Fruit fly (Drosophila melanogaster) whole organism, embryonic: ENCODE results near the gene CG9008.

Source experiments
- CG11085 ChIP-seq: fragments of 200-800 bp; sonication (Bioruptor generic); IDR thresholded peaks from 2 replicates; pipeline ENCODE4 v1.3.6; 2022; ENCODE audit warnings: missing biosample characterization, missing genetic modification characterization
- CG12155 ChIP-seq: fragments of 200-800 bp; sonication (Bioruptor generic); optimal IDR thresholded peaks from 3 replicates; lab custom pipeline; 2016; ENCODE audit warnings: missing biosample characterization, missing genetic modification characterization
- CG12219 ChIP-seq: fragments of 200-800 bp; sonication (Bioruptor generic); optimal IDR thresholded peaks from 3 replicates; lab custom pipeline; 2018; ENCODE audit warnings: missing biosample characterization, mild to moderate bottlenecking, missing genetic modification characterization
- CG14710 ChIP-seq: fragments of 200-800 bp; sonication (Bioruptor generic); optimal IDR thresholded peaks from 3 replicates; lab custom pipeline; 2019; ENCODE audit warnings: missing biosample characterization, mild to moderate bottlenecking, missing genetic modification characterization, moderate library complexity
- CG15696 ChIP-seq: fragments of 200-800 bp; sonication (Bioruptor generic); optimal IDR thresholded peaks from 2 replicates; lab custom pipeline; 2019; ENCODE audit warnings: missing biosample characterization, mild to moderate bottlenecking, missing genetic modification characterization, moderate library complexity
- CG16813 ChIP-seq: fragments of 200-800 bp; sonication (Bioruptor generic); IDR thresholded peaks from 3 replicates; pipeline ENCODE4 v1.3.6; 2022; ENCODE audit warnings: missing biosample characterization, missing genetic modification characterization; ENCODE audit not compliant: partially characterized antibody
- CG17186 ChIP-seq: fragments of 200-800 bp; sonication (Bioruptor generic); optimal IDR thresholded peaks from 3 replicates; lab custom pipeline; 2017; ENCODE audit warnings: missing biosample characterization, missing genetic modification reagents, missing genetic modification characterization
- CG17612 ChIP-seq: fragments of 200-800 bp; sonication (Bioruptor generic); IDR thresholded peaks from 2 replicates; pipeline ENCODE4 v1.3.6; 2022; ENCODE audit warnings: missing biosample characterization, missing genetic modification characterization
- CG31224 ChIP-seq: fragments of 200-800 bp; sonication (Bioruptor generic); IDR thresholded peaks from 2 replicates; pipeline ENCODE4 v1.3.6; 2022; ENCODE audit warnings: missing biosample characterization, missing genetic modification characterization
- CG3281 ChIP-seq: fragments of 200-800 bp; sonication (Bioruptor generic); optimal IDR thresholded peaks from 3 replicates; lab custom pipeline; 2017; ENCODE audit warnings: missing biosample characterization, mild to moderate bottlenecking, missing genetic modification characterization
- CG34422 ChIP-seq: fragments of 200-800 bp; sonication (Bioruptor generic); IDR thresholded peaks from 3 replicates; pipeline ENCODE4 v1.3.6; 2022; ENCODE audit warnings: missing biosample characterization, missing genetic modification characterization
- CG4424 ChIP-seq: fragments of 200-800 bp; sonication (Bioruptor generic); optimal IDR thresholded peaks from 3 replicates; lab custom pipeline; 2016; ENCODE audit warnings: missing biosample characterization, missing genetic modification characterization
- CG4854 ChIP-seq: fragments of 200-800 bp; sonication (Bioruptor generic); optimal IDR thresholded peaks from 2 replicates; lab custom pipeline; 2016; ENCODE audit warnings: missing biosample characterization, missing genetic modification characterization, inconsistent platforms
- CG5953 ChIP-seq: fragments of 200-800 bp; sonication (Bioruptor generic); IDR thresholded peaks from 2 replicates; pipeline ENCODE4 v1.3.6; 2022; ENCODE audit warnings: missing biosample characterization, missing genetic modification characterization
- CG6272 ChIP-seq: fragments of 200-800 bp; sonication (Bioruptor generic); IDR thresholded peaks from 2 replicates; pipeline ENCODE4 v1.3.6; 2022; ENCODE audit warnings: missing biosample characterization, missing genetic modification characterization
- CG6854 ChIP-seq: fragments of 200-800 bp; sonication (Bioruptor generic); optimal IDR thresholded peaks from 3 replicates; lab custom pipeline; 2017; ENCODE audit warnings: missing biosample characterization, mild to moderate bottlenecking, missing genetic modification characterization
- CG7271 ChIP-seq: fragments of 200-800 bp; sonication (Bioruptor generic); optimal IDR thresholded peaks from 2 replicates; lab custom pipeline; 2018; ENCODE audit warnings: missing biosample characterization, mild to moderate bottlenecking, missing genetic modification characterization, moderate library complexity
- CG7556 ChIP-seq: fragments of 200-800 bp; sonication (Bioruptor generic); optimal IDR thresholded peaks from 2 replicates; lab custom pipeline; 2017; ENCODE audit warnings: missing biosample characterization, mild to moderate bottlenecking, missing genetic modification characterization
- CG7786 ChIP-seq: fragments of 200-800 bp; sonication (Bioruptor generic); optimal IDR thresholded peaks from 2 replicates; lab custom pipeline; 2016; ENCODE audit warnings: missing biosample characterization, missing genetic modification characterization
- CG9727 ChIP-seq: fragments of 200-800 bp; sonication (Bioruptor generic); optimal IDR thresholded peaks from 3 replicates; lab custom pipeline; 2017; ENCODE audit warnings: missing biosample characterization, mild to moderate bottlenecking, missing genetic modification characterization
- CG9932 ChIP-seq: fragments of 200-800 bp; sonication (Bioruptor generic); IDR thresholded peaks from 2 replicates; pipeline ENCODE4 v1.3.6; 2022; ENCODE audit warnings: missing biosample characterization, missing genetic modification characterization
- Drgx ChIP-seq: fragments of 200-800 bp; sonication (Bioruptor generic); IDR thresholded peaks from 2 replicates; pipeline ENCODE4 v1.3.6; 2022; ENCODE audit warnings: missing biosample characterization, missing genetic modification characterization
- E2f2 ChIP-seq: fragments of 200-800 bp; sonication (Bioruptor generic); IDR thresholded peaks from 2 replicates; pipeline ENCODE4 v1.3.6; 2022; ENCODE audit warnings: missing biosample characterization, missing genetic modification characterization
- ERR ChIP-seq: fragments of 200-800 bp; sonication (Bioruptor generic); optimal IDR thresholded peaks from 2 replicates; lab custom pipeline; 2016; ENCODE audit warnings: missing biosample characterization, missing genetic modification characterization
- Fer3 ChIP-seq: fragments of 200-800 bp; sonication (Bioruptor generic); optimal IDR thresholded peaks from 2 replicates; lab custom pipeline; 2018; ENCODE audit warnings: missing biosample characterization, mild to moderate bottlenecking, missing genetic modification characterization, moderate library complexity
- Gug ChIP-seq: fragments of 200-800 bp; sonication (Bioruptor generic); IDR thresholded peaks from 4 replicates; pipeline ENCODE4 v1.3.6; 2022; ENCODE audit warnings: missing biosample characterization, missing genetic modification characterization
- HLH3B ChIP-seq: fragments of 200-800 bp; sonication (Bioruptor generic); IDR thresholded peaks from 2 replicates; pipeline ENCODE4 v1.3.6; 2022; ENCODE audit warnings: missing biosample characterization, missing genetic modification characterization
- HmgZ ChIP-seq: fragments of 200-800 bp; sonication (Bioruptor generic); optimal IDR thresholded peaks from 2 replicates; lab custom pipeline; 2018; ENCODE audit warnings: missing biosample characterization, mild to moderate bottlenecking, missing genetic modification characterization
- Hsf ChIP-seq: fragments of 200-800 bp; sonication (Bioruptor generic); optimal IDR thresholded peaks from 3 replicates; lab custom pipeline; 2016; ENCODE audit warnings: missing biosample characterization, missing genetic modification characterization
- Jarid2 ChIP-seq: fragments of 200-800 bp; sonication (Bioruptor generic); optimal IDR thresholded peaks from 3 replicates; lab custom pipeline; 2017; ENCODE audit warnings: mild to moderate bottlenecking, missing biosample characterization, missing genetic modification reagents, missing genetic modification characterization
- Optix ChIP-seq: fragments of 200-800 bp; sonication (Bioruptor generic); IDR thresholded peaks from 3 replicates; pipeline ENCODE4 v1.3.6; 2022; ENCODE audit warnings: missing biosample characterization, missing genetic modification characterization
- Ptx1 ChIP-seq: fragments of 200-800 bp; sonication (Bioruptor generic); IDR thresholded peaks from 2 replicates; pipeline ENCODE4 v1.3.6; 2022; ENCODE audit warnings: missing biosample characterization, missing genetic modification characterization
- Sox102F ChIP-seq: fragments of 200-800 bp; sonication (Bioruptor generic); optimal IDR thresholded peaks from 2 replicates; lab custom pipeline; 2018; ENCODE audit warnings: missing biosample characterization, mild to moderate bottlenecking, missing genetic modification characterization, moderate library complexity
- btn ChIP-seq: fragments of 200-800 bp; sonication (Bioruptor generic); optimal IDR thresholded peaks from 2 replicates; lab custom pipeline; 2016; ENCODE audit warnings: missing biosample characterization, missing genetic modification characterization
- croc ChIP-seq: fragments of 200-800 bp; sonication (Bioruptor generic); conservative IDR thresholded peaks from 3 replicates; pipeline ENCODE4 v1.3.6; 2022; ENCODE audit warnings: missing biosample characterization, missing genetic modification characterization
- crol ChIP-seq: fragments of 200-800 bp; sonication (Bioruptor generic); IDR thresholded peaks from 2 replicates; pipeline ENCODE4 v1.3.6; 2022; ENCODE audit warnings: missing biosample characterization, missing genetic modification characterization
- dan ChIP-seq: fragments of 200-800 bp; sonication (Bioruptor generic); IDR thresholded peaks from 2 replicates; pipeline ENCODE4 v1.3.6; 2022; ENCODE audit warnings: missing biosample characterization, missing genetic modification characterization
- disco-r ChIP-seq: fragments of 200-800 bp; sonication (Bioruptor generic); optimal IDR thresholded peaks from 2 replicates; lab custom pipeline; 2016; ENCODE audit warnings: missing biosample characterization, missing genetic modification characterization
- ems ChIP-seq: fragments of 200-800 bp; sonication (Bioruptor generic); optimal IDR thresholded peaks from 3 replicates; lab custom pipeline; 2016; ENCODE audit warnings: missing biosample characterization, missing genetic modification characterization
- en ChIP-seq: fragments of 200-800 bp; sonication (Bioruptor generic); optimal IDR thresholded peaks from 2 replicates; lab custom pipeline; 2016; ENCODE audit warnings: missing biosample characterization, missing genetic modification characterization
- her ChIP-seq: fragments of 200-800 bp; sonication (Bioruptor generic); optimal IDR thresholded peaks from 2 replicates; lab custom pipeline; 2016; ENCODE audit warnings: missing biosample characterization, missing genetic modification characterization
- klu ChIP-seq: fragments of 200-800 bp; sonication (Bioruptor generic); IDR thresholded peaks from 2 replicates; pipeline ENCODE4 v1.3.6; 2022; ENCODE audit warnings: missing biosample characterization, missing genetic modification characterization
- luna ChIP-seq: fragments of 200-800 bp; sonication (Bioruptor generic); optimal IDR thresholded peaks from 2 replicates; lab custom pipeline; 2016; ENCODE audit warnings: missing biosample characterization, missing genetic modification characterization
- mld ChIP-seq: fragments of 200-800 bp; sonication (Bioruptor generic); IDR thresholded peaks from 3 replicates; pipeline ENCODE4 v1.3.6; 2022; ENCODE audit warnings: missing biosample characterization, missing genetic modification characterization; ENCODE audit not compliant: partially characterized antibody
- nerfin-1 ChIP-seq: fragments of 200-800 bp; sonication (Bioruptor generic); optimal IDR thresholded peaks from 3 replicates; lab custom pipeline; 2019; ENCODE audit warnings: missing biosample characterization, mild to moderate bottlenecking, missing genetic modification characterization, moderate library complexity
- pzg ChIP-seq: fragments of 200-800 bp; sonication (Bioruptor generic); optimal IDR thresholded peaks from 3 replicates; lab custom pipeline; 2018; ENCODE audit warnings: missing biosample characterization, mild to moderate bottlenecking, missing genetic modification characterization, moderate library complexity
- salm ChIP-seq: fragments of 200-800 bp; sonication (Bioruptor generic); optimal IDR thresholded peaks from 2 replicates; lab custom pipeline; 2018; ENCODE audit warnings: missing biosample characterization, mild to moderate bottlenecking, missing genetic modification characterization
- trem ChIP-seq: fragments of 200-800 bp; optimal IDR thresholded peaks from 3 replicates; lab custom pipeline; 2019; ENCODE audit warnings: missing biosample characterization, mild to moderate bottlenecking, missing genetic modification characterization, moderate library complexity
- ttk ChIP-seq: fragments of 200-800 bp; sonication (Bioruptor generic); IDR thresholded peaks from 2 replicates; pipeline ENCODE4 v2.1.2; 2022; ENCODE audit warnings: missing biosample characterization, missing genetic modification characterization
- unpg ChIP-seq: fragments of 200-800 bp; sonication (Bioruptor generic); optimal IDR thresholded peaks from 3 replicates; lab custom pipeline; 2018; ENCODE audit warnings: missing biosample characterization, mild to moderate bottlenecking, missing genetic modification characterization, moderate library complexity
- wdn ChIP-seq: fragments of 200-800 bp; sonication (Bioruptor generic); IDR thresholded peaks from 2 replicates; pipeline ENCODE4 v1.3.6; 2022; ENCODE audit warnings: missing biosample characterization, missing genetic modification characterization
- zen ChIP-seq: fragments of 200-800 bp; sonication (Bioruptor generic); optimal IDR thresholded peaks from 3 replicates; lab custom pipeline; 2018; ENCODE audit warnings: missing biosample characterization, mild to moderate bottlenecking, missing genetic modification characterization, moderate library complexity
- zfh2 ChIP-seq: fragments of 200-800 bp; sonication (Bioruptor generic); optimal IDR thresholded peaks from 2 replicates; lab custom pipeline; 2016; ENCODE audit warnings: missing biosample characterization, missing genetic modification characterization

The CG9008 gene

DNA sequence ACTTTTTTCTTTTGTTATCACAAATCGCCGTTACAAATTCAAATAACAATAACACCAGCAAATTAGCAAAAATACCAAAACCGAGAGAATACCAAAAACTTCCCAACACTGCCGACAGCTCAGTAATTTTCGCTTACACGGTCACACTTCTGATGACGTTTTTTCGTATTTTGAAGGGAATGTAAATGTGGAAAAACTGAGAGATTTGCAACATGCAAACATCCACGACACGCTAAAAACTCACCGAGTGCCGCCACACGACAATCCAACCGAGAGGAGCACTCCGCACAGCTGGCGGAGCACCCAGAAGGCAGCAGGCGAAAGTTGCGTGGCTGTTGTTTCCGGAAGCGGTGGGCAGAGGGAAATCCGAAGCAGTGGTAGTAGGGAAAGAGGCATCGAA lies 13.4 kb upstream of the CG9008 start, which contains the start of gene Sec71 (continued):
- TF ChIP-seq luna (GFP tag; lab: Kevin White, UChicago) (no peak), dan (GFP tag; lab: Robert Waterston, UW) (no peak), trem (tag; lab: Kevin White, UChicago) (peak; percentile 68), Hsf (GFP tag; lab: Kevin White, UChicago) (no peak), CG12155 (GFP tag; lab: Kevin White, UChicago) (no peak), CG34422 (GFP tag; lab: Robert Waterston, UW) (peak; percentile 45; the same call in 1 of the 3 replicates), CG31224 (GFP tag; lab: Robert Waterston, UW) (no peak), HLH3B (GFP tag; lab: Robert Waterston, UW) (no peak), CG17186 (GFP tag; lab: Kevin White, UChicago) (no peak), salm (tag; lab: Kevin White, UChicago) (no peak), ems (no peak), CG9727 (GFP tag; lab: Kevin White, UChicago) (no peak), CG6272 (GFP tag; lab: Robert Waterston, UW) (no peak), CG11085 (GFP tag; lab: Robert Waterston, UW) (no peak), HmgZ (tag; lab: Kevin White, UChicago) (peak; percentile 48), Drgx (GFP tag; lab: Robert Waterston, UW) (0 out of 2 replicates have a peak, but pooled peaks have one; percentile 12), Sox102F (GFP tag; lab: Kevin White, UChicago) (no peak), klu (GFP tag; lab: Robert Waterston, UW) (no peak), CG5953 (GFP tag; lab: Robert Waterston, UW) (no peak), Optix (GFP tag; lab: Robert Waterston, UW) (no peak), CG7786 (no peak), Fer3 (tag; lab: Kevin White, UChicago) (no peak), CG7556 (GFP tag; lab: Kevin White, UChicago) (no peak), pzg (GFP tag; lab: Kevin White, UChicago) (peak; percentile 78), croc (GFP tag; lab: Robert Waterston, UW) (no peak), CG16813 (GFP tag; lab: Robert Waterston, UW) (no peak), zen (peak; percentile 4), Ptx1 (GFP tag; lab: Robert Waterston, UW) (no peak), CG7271 (tag; lab: Kevin White, UChicago) (no peak), E2f2 (GFP tag; lab: Robert Waterston, UW) (peak; percentile 70), disco-r (GFP tag; lab: Kevin White, UChicago) (no peak), CG15696 (no peak), en (no peak), CG12219 (GFP tag; lab: Kevin White, UChicago) (no peak), Gug (GFP tag; lab: Robert Waterston, UW) (no peak), btn (no peak), CG9932 (GFP tag; lab: Robert Waterston, UW) (no peak), CG17612 (GFP tag; lab: Robert Waterston, UW) (no peak), CG4424 (GFP tag; lab: Kevin White, UChicago) (no peak), CG3281 (no peak), wdn (GFP tag; lab: Robert Waterston, UW) (no peak), nerfin-1 (tag; lab: Kevin White, UChicago) (no peak), Jarid2 (GFP tag; lab: Kevin White, UChicago) (no peak), CG4854 (no peak), her (GFP tag; lab: Kevin White, UChicago) (no peak), ERR (no peak), CG14710 (peak; percentile 45), mld (GFP tag; lab: Robert Waterston, UW) (no peak), zfh2 (GFP tag; lab: Kevin White, UChicago) (no peak), CG6854 (GFP tag; lab: Kevin White, UChicago) (no peak), ttk (GFP tag; lab: Robert Waterston, UW) (no peak), unpg (GFP tag; lab: Kevin White, UChicago) (no peak), crol (peak; percentile 71)
